Worm (Caenorhabditis elegans): ENCODE data around the gene pals-18.

DNA sequence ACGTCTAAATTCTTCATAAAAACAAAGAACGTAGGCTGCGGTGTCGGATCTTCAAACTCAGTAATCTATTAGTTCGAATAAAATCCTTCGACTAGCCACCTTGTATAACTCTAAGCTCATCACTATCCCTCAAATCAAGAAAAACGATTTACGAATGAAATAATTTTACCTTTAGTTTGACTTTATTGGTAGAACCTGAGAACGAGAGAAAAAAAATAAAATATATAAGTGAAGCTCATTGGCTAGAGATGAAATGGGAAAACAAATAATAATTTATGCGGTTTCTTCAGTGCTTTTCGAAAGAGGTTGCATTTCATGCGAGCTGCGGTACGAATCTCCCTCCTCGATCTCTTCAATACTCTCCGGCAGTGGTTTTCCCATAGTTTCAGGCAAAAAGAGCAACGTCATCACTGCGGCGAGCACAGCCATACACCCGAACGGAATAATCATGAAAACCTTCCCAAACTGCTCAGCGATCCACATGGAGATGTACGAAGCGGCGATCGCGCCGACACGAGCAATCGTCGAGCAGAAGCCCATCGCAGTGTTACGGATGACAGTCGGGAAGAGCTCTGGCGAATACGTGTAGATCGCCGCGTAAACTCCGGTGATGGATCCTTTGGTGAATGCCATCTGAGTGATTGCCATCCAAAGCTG, 16.6 kb downstream of the pals-18 start:
- TF ChIP-seq ahr-1 (tag; optimal IDR thresholded peaks at IDR 0.05) = no peak
- no peak for TF ChIP-seq ceh-9 (tag; optimal IDR thresholded peaks at IDR 0.05)
- no peak for TF ChIP-seq tbx-2 (tag; optimal IDR thresholded peaks at IDR 0.05)
- TF ChIP-seq ceh-22 (tag; optimal IDR thresholded peaks at IDR 0.05) = no peak
